Worm (Caenorhabditis elegans) whole organism, L4 larva: Measurements from ENCODE around the gene taf-2.

Source experiments
- D1046.2 ChIP-seq: fragments of 200-800 bp; sonication (Bioruptor generic); IDR thresholded peaks from 2 replicates; pipeline ENCODE4 v1.3.6; 2022; ENCODE audit warnings: missing genetic modification characterization, missing compliant biosample characterization
- F10B5.3 ChIP-seq: sonication (generic microtip); optimal IDR thresholded peaks from 2 replicates; lab custom pipeline; 2016; ENCODE audit warnings: mild to moderate bottlenecking, missing genetic modification characterization, missing compliant biosample characterization
- F44E2.7 ChIP-seq: fragments of 200-800 bp; sonication (Bioruptor generic); IDR thresholded peaks from 2 replicates; pipeline ENCODE4 v2.1.2; 2022; ENCODE audit warnings: missing genetic modification characterization, missing compliant biosample characterization
- Y105C5A.15 ChIP-seq: fragments of 200-800 bp; sonication (Bioruptor generic); IDR thresholded peaks from 2 replicates; pipeline ENCODE4 v1.3.6; 2022; ENCODE audit warnings: missing genetic modification characterization, missing compliant biosample characterization
- Y48G9A.11 ChIP-seq: fragments of 200-800 bp; sonication (Bioruptor generic); IDR thresholded peaks from 2 replicates; pipeline ENCODE4 v1.3.6; 2022; ENCODE audit warnings: missing genetic modification reagents, missing genetic modification characterization, missing compliant biosample characterization
- Y75B8A.6 ChIP-seq: fragments of 200-800 bp; sonication (Bioruptor generic); IDR thresholded peaks from 2 replicates; pipeline ENCODE4 v1.3.6; 2022; ENCODE audit warnings: missing genetic modification reagents, missing genetic modification characterization, missing compliant biosample characterization
- ZK337.2 ChIP-seq: fragments of 200-800 bp; sonication (Bioruptor generic); IDR thresholded peaks from 2 replicates; pipeline ENCODE4 v1.3.6; 2022; ENCODE audit warnings: missing genetic modification reagents, missing genetic modification characterization, missing compliant biosample characterization
- aha-1 ChIP-seq: fragments of 150-350 bp; peaks from one replicate; lab custom pipeline; 2014; ENCODE audit warnings: missing biosample characterization, missing genetic modification characterization
- ama-1 ChIP-seq: fragments of 150-350 bp; optimal IDR thresholded peaks from 2 replicates; lab custom pipeline; 2014; ENCODE audit warnings: inconsistent platforms, mixed read lengths
- attf-4 ChIP-seq: sonication (generic microtip); optimal IDR thresholded peaks from 3 replicates; lab custom pipeline; 2017; ENCODE audit warnings: missing biosample characterization, missing genetic modification characterization
- ceh-82 ChIP-seq: sonication (generic microtip); optimal IDR thresholded peaks from 2 replicates; lab custom pipeline; 2017; ENCODE audit warnings: missing biosample characterization, missing genetic modification characterization
- ces-1 ChIP-seq: fragments of 150-350 bp; sonication (generic microtip); optimal IDR thresholded peaks from 4 replicates; lab custom pipeline; 2014; ENCODE audit warnings: missing biosample characterization, missing genetic modification reagents, missing genetic modification characterization
- ctbp-1 ChIP-seq: fragments of 200-800 bp; sonication (Bioruptor generic); IDR thresholded peaks from 2 replicates; pipeline ENCODE4 v1.3.6; 2022; ENCODE audit warnings: missing genetic modification reagents, missing genetic modification characterization, missing compliant biosample characterization
- daf-16 ChIP-seq, 3 experiments: sonication (generic microtip); optimal IDR thresholded peaks; 2 replicates each; lab custom pipeline; 2016 to 2017; ENCODE audit warnings: missing genetic modification characterization in 3 of 3, missing genetic modification reagents in 3 of 3, mild to moderate bottlenecking in 2 of 3, missing compliant biosample characterization in 2 of 3, missing biosample characterization in 1 of 3, moderate library complexity in 1 of 3
- daf-19 ChIP-seq: fragments of 200-800 bp; sonication (Bioruptor generic); conservative IDR thresholded peaks from 2 replicates; pipeline ENCODE4 v1.3.6; 2022; ENCODE audit warnings: missing genetic modification characterization, missing compliant biosample characterization
- daf-8 ChIP-seq: fragments of 200-800 bp; sonication (Bioruptor generic); IDR thresholded peaks from 2 replicates; pipeline ENCODE4 v1.3.6; 2022; ENCODE audit warnings: missing genetic modification characterization, missing compliant biosample characterization
- dmd-6 ChIP-seq: fragments of 200-800 bp; sonication (Bioruptor generic); IDR thresholded peaks from 2 replicates; pipeline ENCODE4 v1.3.6; 2022; ENCODE audit warnings: missing genetic modification reagents, missing genetic modification characterization, missing compliant biosample characterization
- dmd-8 ChIP-seq: fragments of 200-800 bp; sonication (Bioruptor generic); IDR thresholded peaks from 2 replicates; pipeline ENCODE4 v1.3.6; 2022; ENCODE audit warnings: missing genetic modification characterization, missing compliant biosample characterization
- egl-27 ChIP-seq: sonication (generic microtip); optimal IDR thresholded peaks from 3 replicates; lab custom pipeline; 2017; ENCODE audit warnings: missing biosample characterization, missing genetic modification reagents, missing genetic modification characterization
- egl-43 ChIP-seq: fragments of 200-800 bp; sonication (Bioruptor generic); IDR thresholded peaks from 2 replicates; pipeline ENCODE4 v1.3.6; 2022; ENCODE audit warnings: missing genetic modification reagents, missing genetic modification characterization, missing compliant biosample characterization
- gei-8 ChIP-seq: fragments of 200-800 bp; sonication (Bioruptor generic); optimal IDR thresholded peaks from 2 replicates; lab custom pipeline; 2018; ENCODE audit warnings: mild to moderate bottlenecking, missing genetic modification characterization, missing compliant biosample characterization
- hif-1 ChIP-seq, 2 experiments: sonication (generic microtip); optimal IDR thresholded peaks; 2 replicates each; lab custom pipeline; 2016 to 2017; ENCODE audit warnings: missing compliant biosample characterization in 2 of 2, missing genetic modification characterization in 2 of 2, missing genetic modification reagents in 2 of 2, missing genotype in 2 of 2, mild to moderate bottlenecking in 1 of 2
- hlh-11 ChIP-seq: fragments of 200-800 bp; sonication (Bioruptor generic); optimal IDR thresholded peaks from 2 replicates; lab custom pipeline; 2018; ENCODE audit warnings: mild to moderate bottlenecking, missing genetic modification characterization, missing compliant biosample characterization
- hlh-30 ChIP-seq: sonication (generic microtip); optimal IDR thresholded peaks from 2 replicates; lab custom pipeline; 2017; ENCODE audit warnings: antibody characterized with exemption, mild to moderate bottlenecking, missing genetic modification characterization, missing compliant biosample characterization; ENCODE audit not compliant: insufficient read depth
- hmg-1.1 ChIP-seq: fragments of 200-800 bp; sonication (Bioruptor generic); IDR thresholded peaks from 2 replicates; pipeline ENCODE4 v1.3.6; 2022; ENCODE audit warnings: missing genetic modification reagents, missing genetic modification characterization, missing compliant biosample characterization
- jun-1 ChIP-seq: fragments of 150-350 bp; optimal IDR thresholded peaks from 2 replicates; lab custom pipeline; 2014; ENCODE audit warnings: missing biosample characterization, missing genetic modification reagents, missing genetic modification characterization
- lin-13 ChIP-seq: fragments of 150-350 bp; optimal IDR thresholded peaks from 2 replicates; lab custom pipeline; 2014; ENCODE audit warnings: missing biosample characterization, missing genetic modification reagents, missing genetic modification characterization
- lin-29 ChIP-seq: fragments of 200-800 bp; sonication (Bioruptor generic); IDR thresholded peaks from 2 replicates; pipeline ENCODE4 v1.3.6; 2022; ENCODE audit warnings: missing genetic modification reagents, missing genetic modification characterization, missing compliant biosample characterization
- lin-39 ChIP-seq: fragments of 150-350 bp; optimal IDR thresholded peaks from 2 replicates; lab custom pipeline; 2014; ENCODE audit warnings: missing biosample characterization, missing genetic modification reagents, missing genetic modification characterization
- madf-9 ChIP-seq: fragments of 200-800 bp; sonication (Bioruptor generic); conservative IDR thresholded peaks from 2 replicates; pipeline ENCODE4 v1.3.6; 2022; ENCODE audit warnings: missing genetic modification reagents, missing genetic modification characterization, missing compliant biosample characterization
- mdt-29 ChIP-seq: fragments of 200-800 bp; sonication (Bioruptor generic); IDR thresholded peaks from 2 replicates; pipeline ENCODE4 v1.3.6; 2022; ENCODE audit warnings: missing genetic modification reagents, missing genetic modification characterization, missing compliant biosample characterization
- mep-1 ChIP-seq: fragments of 150-350 bp; sonication (generic microtip); optimal IDR thresholded peaks from 3 replicates; lab custom pipeline; 2014; ENCODE audit warnings: missing biosample characterization, missing genetic modification characterization
- mes-2 ChIP-seq: sonication (generic microtip); optimal IDR thresholded peaks from 2 replicates; lab custom pipeline; 2016; ENCODE audit warnings: missing genotype, mild to moderate bottlenecking, missing genetic modification characterization, missing compliant biosample characterization; ENCODE audit not compliant: poor library complexity, severe bottlenecking
- nhr-25 ChIP-seq: sonication (generic microtip); optimal IDR thresholded peaks from 2 replicates; lab custom pipeline; 2017; ENCODE audit warnings: missing genetic modification characterization, mild to moderate bottlenecking, missing compliant biosample characterization, antibody characterized with exemption, moderate library complexity, borderline replicate concordance; ENCODE audit not compliant: insufficient read depth
- nhr-28 ChIP-seq: fragments of 150-350 bp; optimal IDR thresholded peaks from 2 replicates; lab custom pipeline; 2014; ENCODE audit warnings: missing biosample characterization, missing genetic modification characterization
- nhr-48 ChIP-seq: sonication (generic microtip); optimal IDR thresholded peaks from 2 replicates; lab custom pipeline; 2016; ENCODE audit warnings: mild to moderate bottlenecking, missing genetic modification characterization, missing compliant biosample characterization
- nhr-77 ChIP-seq: fragments of 150-350 bp; optimal IDR thresholded peaks from 2 replicates; lab custom pipeline; 2014; ENCODE audit warnings: missing biosample characterization, missing genetic modification characterization
- pha-4 ChIP-seq, 2 experiments: fragments of 150-350 bp in 1 of 2; fragments of 200-800 bp in 1 of 2; sonication (Bioruptor generic) in 1 of 2; IDR thresholded peaks in 1 of 2; optimal IDR thresholded peaks in 1 of 2; 2 replicates each; pipeline versions ENCODE4 v1.3.6 to Lab custom; 2014 to 2022; ENCODE audit warnings: missing genetic modification characterization in 2 of 2, missing genetic modification reagents in 2 of 2, missing biosample characterization in 1 of 2, missing compliant biosample characterization in 1 of 2
- pqm-1 ChIP-seq: sonication (generic microtip); optimal IDR thresholded peaks from 2 replicates; lab custom pipeline; 2017; ENCODE audit warnings: missing biosample characterization, missing genetic modification characterization
- rbr-2 ChIP-seq: sonication (generic microtip); optimal IDR thresholded peaks from 2 replicates; lab custom pipeline; 2016; ENCODE audit warnings: missing genotype, missing genetic modification characterization, missing compliant biosample characterization
- saeg-2 ChIP-seq: fragments of 200-800 bp; sonication (Bioruptor generic); IDR thresholded peaks from 2 replicates; pipeline ENCODE4 v1.3.6; 2022; ENCODE audit warnings: missing genetic modification reagents, missing genetic modification characterization, missing compliant biosample characterization
- set-16 ChIP-seq: fragments of 200-800 bp; sonication (Bioruptor generic); IDR thresholded peaks from 2 replicates; pipeline ENCODE4 v1.3.6; 2022; ENCODE audit warnings: missing genetic modification reagents, missing genetic modification characterization, missing compliant biosample characterization
- skn-1 ChIP-seq: fragments of 150-350 bp; optimal IDR thresholded peaks from 2 replicates; lab custom pipeline; 2014; ENCODE audit warnings: missing biosample characterization, missing genetic modification characterization
- snpc-1.2 ChIP-seq: fragments of 200-800 bp; sonication (Bioruptor generic); IDR thresholded peaks from 2 replicates; pipeline ENCODE4 v1.3.6; 2022; ENCODE audit warnings: missing genetic modification reagents, missing genetic modification characterization, missing compliant biosample characterization
- spr-1 ChIP-seq: sonication (generic microtip); optimal IDR thresholded peaks from 2 replicates; lab custom pipeline; 2016; ENCODE audit warnings: mild to moderate bottlenecking, missing genetic modification characterization, missing compliant biosample characterization
- spr-3 ChIP-seq: fragments of 200-800 bp; sonication (Bioruptor generic); optimal IDR thresholded peaks from 2 replicates; lab custom pipeline; 2018; ENCODE audit warnings: mild to moderate bottlenecking, missing genetic modification characterization, missing compliant biosample characterization
- zag-1 ChIP-seq: fragments of 150-350 bp; optimal IDR thresholded peaks from 2 replicates; lab custom pipeline; 2014; ENCODE audit warnings: missing biosample characterization, missing genetic modification characterization
- zfp-3 ChIP-seq: fragments of 200-800 bp; sonication (Bioruptor generic); conservative IDR thresholded peaks from 2 replicates; pipeline ENCODE4 v1.3.6; 2022; ENCODE audit warnings: missing genetic modification reagents, missing genetic modification characterization, missing compliant biosample characterization
- ztf-11 ChIP-seq: fragments of 150-350 bp; optimal IDR thresholded peaks from 2 replicates; lab custom pipeline; 2014; ENCODE audit warnings: missing biosample characterization, missing genetic modification characterization
- ztf-7 ChIP-seq: fragments of 150-350 bp; optimal IDR thresholded peaks from 2 replicates; lab custom pipeline; 2014; ENCODE audit warnings: missing biosample characterization, missing genetic modification characterization

The taf-2 gene

DNA sequence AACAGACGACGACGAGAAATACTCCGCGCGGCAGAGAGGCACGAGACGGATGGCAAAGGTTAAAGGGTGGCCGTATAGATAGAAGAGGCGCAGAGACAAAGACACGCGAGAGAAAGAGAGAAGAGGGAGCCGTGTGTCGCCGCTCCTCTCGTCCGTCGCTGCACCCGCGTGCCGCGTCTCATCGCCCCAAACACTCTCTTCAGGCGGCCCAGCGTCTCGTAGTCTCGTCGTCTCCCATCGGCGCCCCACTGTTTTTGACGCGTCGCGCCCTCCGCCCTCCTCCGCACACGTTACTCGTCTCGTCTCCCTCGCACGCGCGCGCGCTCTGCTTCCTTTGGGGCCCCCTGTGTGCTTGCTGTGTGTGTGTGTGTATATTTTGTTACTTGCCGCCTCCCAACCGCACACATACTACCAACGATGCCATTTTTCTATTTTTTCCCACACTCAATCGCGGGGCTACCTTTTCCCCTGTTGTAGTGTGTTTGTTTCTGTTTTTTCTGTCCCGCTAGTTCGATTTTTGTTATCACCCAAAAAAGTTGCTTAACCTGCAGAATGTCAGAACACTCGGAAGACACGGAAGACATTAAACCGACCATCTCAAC is 43.2 kb upstream of the taf-2 start, which contains the start of gene madf-9 (continued):
- TF ChIP-seq saeg-2 (0 out of 2 replicates have a peak, but pooled peaks have one; percentile 64), pha-4 (GFP tag; IDR thresholded peaks at IDR 0.05; lab: Robert Waterston, UW) (peak; percentile 78; the same call in 1 of the 2 replicates), pha-4 (tag; optimal IDR thresholded peaks at IDR 0.05; lab: Kevin White, UChicago) (no peak), mdt-29 (GFP tag; lab: Robert Waterston, UW) (no peak), ceh-82 (tag; lab: Kevin White, UChicago) (no peak), hif-1 (tag; optimal IDR thresholded peaks at IDR 0.05; lab: Kevin White, UChicago) (peak in 1 of 2 experiments; percentile 77), dmd-6 (GFP tag; lab: Robert Waterston, UW) (peak; percentile 47), ZK337.2 (GFP tag; lab: Robert Waterston, UW) (no peak), daf-19 (no peak), mep-1 (tag; lab: Kevin White, UChicago) (peak; percentile 68), ztf-11 (tag; lab: Kevin White, UChicago) (no peak), hlh-30 (tag; lab: Kevin White, UChicago) (peak; percentile 83), D1046.2 (GFP tag; lab: Robert Waterston, UW) (no peak), Y75B8A.6 (GFP tag; lab: Robert Waterston, UW) (no peak), zfp-3 (GFP tag; lab: Robert Waterston, UW) (no peak), F44E2.7 (no peak), gei-8 (GFP tag; lab: Kevin White, UChicago) (no peak), egl-27 (tag; lab: Kevin White, UChicago) (no peak), lin-13 (GFP tag; lab: Kevin White, UChicago) (no peak), ctbp-1 (GFP tag; lab: Robert Waterston, UW) (peak; percentile 61), mes-2 (tag; lab: Kevin White, UChicago) (no peak), zag-1 (tag; lab: Kevin White, UChicago) (no peak), spr-1 (peak; percentile 71), rbr-2 (tag; lab: Kevin White, UChicago) (peak; percentile 79), daf-8 (GFP tag; lab: Robert Waterston, UW) (no peak), nhr-28 (peak; percentile 64), madf-9 (GFP tag; lab: Robert Waterston, UW) (peak; percentile 98), ces-1 (GFP tag; lab: Kevin White, UChicago) (no peak), dmd-8 (no peak), snpc-1.2 (GFP tag; lab: Robert Waterston, UW) (no peak), set-16 (GFP tag; lab: Robert Waterston, UW) (peak; percentile 100), Y105C5A.15 (no peak), aha-1 (tag; lab: Kevin White, UChicago) (peak; percentile 99), lin-39 (tag; lab: Kevin White, UChicago) (no peak), attf-4 (tag; lab: Kevin White, UChicago) (no peak), F10B5.3 (tag; lab: Kevin White, UChicago) (peak; percentile 13), hlh-11 (tag; lab: Kevin White, UChicago) (peak; percentile 92), ama-1 (lab: Kevin White, UChicago) (no peak), daf-16 (GFP tag; optimal IDR thresholded peaks at IDR 0.05; lab: Kevin White, UChicago) (peak; percentile 10 to 56), daf-16 (tag; optimal IDR thresholded peaks at IDR 0.05; lab: Kevin White, UChicago) (peak; percentile 68), lin-29 (GFP tag; lab: Robert Waterston, UW) (no peak), nhr-77 (no peak), jun-1 (tag; lab: Kevin White, UChicago) (no peak), skn-1 (tag; lab: Kevin White, UChicago) (no peak), nhr-25 (tag; lab: Kevin White, UChicago) (no peak), Y48G9A.11 (GFP tag; lab: Robert Waterston, UW) (no peak), pqm-1 (tag; lab: Kevin White, UChicago) (no peak), hmg-1.1 (GFP tag; lab: Robert Waterston, UW) (peak; percentile 94), nhr-48 (tag; lab: Kevin White, UChicago) (peak; percentile 89), ztf-7 (no peak), egl-43 (GFP tag; lab: Robert Waterston, UW) (peak; percentile 83), spr-3 (GFP tag; lab: Kevin White, UChicago) (peak; percentile 26)
